Worm (Caenorhabditis elegans) whole organism, midembryonic: ENCODE data around the gene F23B2.7.

ENCODE experiments used
- T22C8.4 ChIP-seq: fragments of 200-800 bp; sonication (Bioruptor generic); IDR thresholded peaks from 2 replicates; pipeline ENCODE4 v1.3.6; 2022; ENCODE audit warnings: missing genetic modification characterization, missing compliant biosample characterization
- cog-1 ChIP-seq: sonication (generic microtip); optimal IDR thresholded peaks from 2 replicates; lab custom pipeline; 2016; ENCODE audit warnings: missing genetic modification characterization, missing compliant biosample characterization
- med-1 ChIP-seq: sonication (generic microtip); optimal IDR thresholded peaks from 2 replicates; lab custom pipeline; 2017; ENCODE audit warnings: missing genetic modification characterization, mild to moderate bottlenecking, missing compliant biosample characterization, antibody characterized with exemption, missing genetic modification reagents; ENCODE audit not compliant: insufficient read depth
- tab-1 ChIP-seq: fragments of 200-800 bp; sonication (Bioruptor generic); IDR thresholded peaks from 2 replicates; pipeline ENCODE4 v1.3.6; 2022; ENCODE audit warnings: missing genetic modification characterization, missing compliant biosample characterization
- ztf-29 ChIP-seq: fragments of 200-800 bp; sonication (Bioruptor generic); IDR thresholded peaks from 2 replicates; pipeline ENCODE4 v1.3.6; 2022; ENCODE audit warnings: missing genetic modification reagents, missing genetic modification characterization, missing compliant biosample characterization

DNA sequence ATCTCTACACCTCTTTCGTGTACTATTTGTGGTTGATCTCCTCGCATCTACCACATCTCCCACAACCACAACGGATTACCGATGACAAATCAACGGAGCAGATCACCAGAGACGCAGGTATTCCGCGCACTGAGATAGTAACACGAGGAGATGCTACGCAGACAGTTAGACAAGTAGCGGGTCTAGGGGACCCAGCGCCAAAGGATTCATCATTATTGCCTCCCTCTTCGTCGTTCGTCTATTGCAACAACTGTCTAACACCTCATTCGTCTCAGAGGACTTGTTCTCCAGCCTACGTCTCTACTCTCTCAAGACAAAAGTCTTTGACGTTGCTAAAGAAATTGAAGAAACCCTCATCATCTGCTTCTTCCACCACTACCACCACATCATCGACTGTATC is 28.7 kb upstream of the F23B2.7 start:
- TF ChIP-seq ztf-29 (GFP tag; lab: Robert Waterston, UW) = no peak
- no peak for TF ChIP-seq tab-1 (GFP tag; lab: Robert Waterston, UW)
- TF ChIP-seq cog-1 (tag; lab: Kevin White, UChicago) = no peak
- TF ChIP-seq med-1 (GFP tag; lab: Kevin White, UChicago) = no peak
- TF ChIP-seq T22C8.4 = no peak
